Fruit fly (Drosophila melanogaster) whole organism, prepupa: Measurements from ENCODE around the gene CG33332.

Experiments
- Blimp-1 ChIP-seq: fragments of 200-800 bp; sonication (Bioruptor generic); optimal IDR thresholded peaks from 3 replicates; lab custom pipeline; 2017; ENCODE audit warnings: missing biosample characterization, missing genetic modification characterization, mild to moderate bottlenecking, moderate library complexity, missing genetic modification reagents
- CG10631 ChIP-seq: fragments of 200-800 bp; sonication (Bioruptor generic); optimal IDR thresholded peaks from 2 replicates; lab custom pipeline; 2016; ENCODE audit warnings: missing biosample characterization, missing genetic modification characterization
- CG10669 ChIP-seq: fragments of 200-800 bp; sonication (Bioruptor generic); optimal IDR thresholded peaks from 3 replicates; lab custom pipeline; 2018; ENCODE audit warnings: missing biosample characterization, mild to moderate bottlenecking, missing genetic modification characterization, moderate library complexity
- CG11294 ChIP-seq: fragments of 200-800 bp; sonication (Bioruptor generic); IDR thresholded peaks from 2 replicates; pipeline ENCODE4 v1.3.6; 2022; ENCODE audit warnings: missing biosample characterization, missing genetic modification characterization
- CG11762 ChIP-seq: fragments of 200-800 bp; sonication (Bioruptor generic); optimal IDR thresholded peaks from 3 replicates; lab custom pipeline; 2016; ENCODE audit warnings: missing biosample characterization, missing genetic modification characterization; ENCODE audit not compliant: insufficient read depth
- CG15336 ChIP-seq: fragments of 200-800 bp; sonication (Bioruptor generic); IDR thresholded peaks from 2 replicates; pipeline ENCODE4 v1.3.6; 2022; ENCODE audit warnings: missing biosample characterization, missing genetic modification characterization
- CG4318 ChIP-seq: fragments of 200-800 bp; sonication (Bioruptor generic); optimal IDR thresholded peaks from 3 replicates; lab custom pipeline; 2017; ENCODE audit warnings: missing biosample characterization, mild to moderate bottlenecking, missing genetic modification characterization
- CG6276 ChIP-seq: fragments of 200-800 bp; sonication (Bioruptor generic); optimal IDR thresholded peaks from 2 replicates; lab custom pipeline; 2017; ENCODE audit warnings: missing biosample characterization, mild to moderate bottlenecking, missing genetic modification characterization
- CG6792 ChIP-seq: fragments of 200-800 bp; sonication (Bioruptor generic); optimal IDR thresholded peaks from 3 replicates; lab custom pipeline; 2016; ENCODE audit warnings: missing biosample characterization, missing genetic modification characterization
- CG6808 ChIP-seq: fragments of 200-800 bp; sonication (Bioruptor generic); optimal IDR thresholded peaks from 3 replicates; lab custom pipeline; 2017; ENCODE audit warnings: missing biosample characterization, missing genetic modification characterization, mild to moderate bottlenecking, moderate library complexity, missing genetic modification reagents
- CG8319 ChIP-seq: fragments of 200-800 bp; sonication (Bioruptor generic); optimal IDR thresholded peaks from 3 replicates; lab custom pipeline; 2016; ENCODE audit warnings: missing biosample characterization, missing genetic modification characterization
- CG8632 ChIP-seq: fragments of 200-800 bp; sonication (Bioruptor generic); optimal IDR thresholded peaks from 3 replicates; lab custom pipeline; 2016; ENCODE audit warnings: missing biosample characterization, missing genetic modification characterization
- Eip75B ChIP-seq: fragments of 200-800 bp; sonication (Bioruptor generic); optimal IDR thresholded peaks from 3 replicates; lab custom pipeline; 2016; ENCODE audit warnings: missing biosample characterization, missing genetic modification characterization
- Eip78C ChIP-seq: fragments of 200-800 bp; sonication (Bioruptor generic); peaks from one replicate; lab custom pipeline; 2016; ENCODE audit warnings: missing biosample characterization, missing genetic modification characterization
- Ets96B ChIP-seq: fragments of 200-800 bp; optimal IDR thresholded peaks from 2 replicates; lab custom pipeline; 2019; ENCODE audit warnings: missing biosample characterization, mild to moderate bottlenecking, missing genetic modification characterization, moderate library complexity
- Hr38 ChIP-seq: sonication (Bioruptor generic); optimal IDR thresholded peaks from 2 replicates; lab custom pipeline; 2016; ENCODE audit warnings: missing biosample characterization, missing genetic modification characterization
- Hr39 ChIP-seq: fragments of 200-800 bp; sonication (Bioruptor generic); optimal IDR thresholded peaks from 2 replicates; lab custom pipeline; 2016; ENCODE audit warnings: missing biosample characterization, missing genetic modification characterization
- Hr4 ChIP-seq: fragments of 200-800 bp; sonication (Bioruptor generic); optimal IDR thresholded peaks from 3 replicates; lab custom pipeline; 2016; ENCODE audit warnings: missing biosample characterization, missing genetic modification characterization
- Lpt ChIP-seq: fragments of 200-800 bp; sonication (Bioruptor generic); optimal IDR thresholded peaks from 3 replicates; lab custom pipeline; 2016; ENCODE audit warnings: missing biosample characterization, missing genetic modification characterization
- Met ChIP-seq: fragments of 200-800 bp; sonication (Bioruptor generic); optimal IDR thresholded peaks from 3 replicates; lab custom pipeline; 2016; ENCODE audit warnings: missing biosample characterization, missing genetic modification characterization
- Sox14 ChIP-seq: fragments of 200-800 bp; sonication (Bioruptor generic); optimal IDR thresholded peaks from 3 replicates; lab custom pipeline; 2016; ENCODE audit warnings: missing biosample characterization, missing genetic modification characterization
- Sox15 ChIP-seq: fragments of 200-800 bp; sonication (Bioruptor generic); optimal IDR thresholded peaks from 3 replicates; lab custom pipeline; 2016; ENCODE audit warnings: missing biosample characterization, missing genetic modification characterization
- achi ChIP-seq: fragments of 200-800 bp; sonication (Bioruptor generic); optimal IDR thresholded peaks from 3 replicates; lab custom pipeline; 2016; ENCODE audit warnings: missing biosample characterization, missing genetic modification characterization
- acj6 ChIP-seq: fragments of 200-800 bp; sonication (Bioruptor generic); optimal IDR thresholded peaks from 3 replicates; lab custom pipeline; 2016; ENCODE audit warnings: missing biosample characterization, missing genetic modification characterization
- eg ChIP-seq: fragments of 200-800 bp; sonication (Bioruptor generic); IDR thresholded peaks from 3 replicates; pipeline ENCODE4 v1.3.6; 2022; ENCODE audit warnings: missing biosample characterization, missing genetic modification characterization
- esn ChIP-seq: fragments of 200-800 bp; sonication (Bioruptor generic); optimal IDR thresholded peaks from 2 replicates; lab custom pipeline; 2016; ENCODE audit warnings: missing biosample characterization, mild to moderate bottlenecking, missing genetic modification characterization, moderate library complexity
- fd59A ChIP-seq: fragments of 200-800 bp; sonication (Bioruptor generic); optimal IDR thresholded peaks from 2 replicates; lab custom pipeline; 2017; ENCODE audit warnings: missing biosample characterization, mild to moderate bottlenecking, missing genetic modification characterization, missing genetic modification reagents
- lz ChIP-seq: fragments of 200-800 bp; sonication (Bioruptor generic); optimal IDR thresholded peaks from 3 replicates; lab custom pipeline; 2016; ENCODE audit warnings: missing biosample characterization, missing genetic modification characterization
- ss ChIP-seq, 2 experiments: fragments of 200-800 bp; sonication (Bioruptor generic); optimal IDR thresholded peaks; 2 replicates in 1 of 2; 3 replicates in 1 of 2; lab custom pipeline; 2017 to 2018; ENCODE audit warnings: mild to moderate bottlenecking in 2 of 2, missing biosample characterization in 2 of 2, missing genetic modification characterization in 2 of 2, moderate library complexity in 1 of 2
- svp ChIP-seq: fragments of 200-800 bp; sonication (Bioruptor generic); peaks from one replicate; lab custom pipeline; 2016; ENCODE audit warnings: missing biosample characterization, missing genetic modification characterization
- topi ChIP-seq: fragments of 200-800 bp; sonication (Bioruptor generic); optimal IDR thresholded peaks from 3 replicates; lab custom pipeline; 2016; ENCODE audit warnings: missing biosample characterization, missing genetic modification characterization

The CG33332 gene

DNA sequence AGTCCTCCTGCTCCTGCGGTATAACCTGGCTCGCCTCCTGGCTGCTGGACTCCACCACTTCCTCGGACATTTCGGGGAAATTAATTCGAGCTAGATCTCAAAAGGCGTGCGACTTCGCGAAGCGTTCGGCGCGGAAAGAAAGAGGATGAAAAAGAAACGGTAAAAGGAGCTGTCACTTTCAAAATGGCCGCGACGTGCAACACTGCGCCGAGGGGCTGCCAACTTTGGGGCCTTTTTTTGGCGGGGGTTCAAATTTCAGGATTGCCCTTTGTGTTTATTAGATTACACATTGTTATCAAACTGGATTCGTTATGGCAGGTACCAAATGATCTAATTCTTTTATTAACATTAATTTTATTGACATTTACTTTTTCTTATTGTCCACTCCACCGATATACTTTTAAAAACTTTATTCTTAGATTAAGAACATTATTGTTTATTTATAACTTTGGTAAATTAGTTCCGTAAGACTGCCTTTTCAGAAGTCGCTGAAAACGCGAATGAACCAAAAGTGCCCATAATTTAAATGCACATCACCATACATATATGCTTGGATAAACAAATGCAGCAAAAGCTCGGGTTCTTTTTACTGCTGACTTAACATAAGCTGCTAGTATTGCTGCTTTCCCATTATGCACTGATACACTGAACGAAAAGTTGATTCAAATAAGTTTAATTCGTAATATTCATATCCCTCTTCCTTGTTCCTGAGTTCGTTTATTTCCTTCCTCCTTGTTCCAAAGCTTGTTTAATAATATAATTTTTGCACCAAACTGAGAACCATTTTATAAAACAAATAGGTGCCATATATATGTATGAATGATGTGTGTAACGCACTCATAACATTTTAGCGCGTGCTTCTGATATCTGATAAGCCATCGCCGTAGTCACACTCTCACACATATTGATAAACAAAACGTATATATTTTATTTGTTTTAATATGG, 15.4 kb downstream of the CG33332 start, which contains the start of gene RpS5b (continued):
- no peak for TF ChIP-seq CG6792 (GFP tag; lab: Kevin White, UChicago)
- no peak for TF ChIP-seq CG11762 (GFP tag; lab: Kevin White, UChicago)
- TF ChIP-seq Hr39 (GFP tag; lab: Kevin White, UChicago) = no peak
- peak; percentile 61 for TF ChIP-seq Blimp-1
- no peak for TF ChIP-seq CG8632 (GFP tag; lab: Kevin White, UChicago)
- no peak for TF ChIP-seq Hr38
- no peak for TF ChIP-seq CG11294 (GFP tag; lab: Robert Waterston, UW)
- TF ChIP-seq Met = peak; percentile 28
- TF ChIP-seq achi (GFP tag; lab: Kevin White, UChicago) = peak; percentile 98
- no peak for TF ChIP-seq CG6276 (GFP tag; lab: Kevin White, UChicago)

DNA sequence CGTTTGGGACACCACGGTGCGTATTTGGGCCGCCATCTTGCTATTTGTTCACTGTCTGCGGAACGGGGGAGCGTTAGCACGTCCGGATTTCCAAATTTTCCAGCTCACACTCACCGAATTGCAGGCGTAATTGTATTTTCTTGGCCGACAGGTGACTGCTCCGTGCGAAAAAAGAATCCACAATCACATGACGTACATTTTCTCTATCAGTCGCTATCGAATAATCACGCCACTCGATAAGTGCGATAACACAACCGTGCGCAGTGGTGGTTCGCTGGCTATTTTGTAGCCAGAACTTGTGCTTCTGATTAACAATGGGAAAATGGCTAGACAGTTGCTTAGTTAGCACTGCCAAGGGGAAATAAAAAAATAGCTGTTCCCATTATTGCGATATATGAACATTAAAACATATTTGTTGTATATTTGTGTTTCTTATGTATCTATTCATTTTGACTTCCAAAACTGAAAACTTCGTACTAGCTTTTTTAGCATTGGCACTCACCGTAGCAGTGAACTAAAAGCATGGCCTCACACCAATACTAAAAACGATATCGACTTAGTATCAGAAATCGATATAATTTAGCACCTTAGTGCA, 17.7 kb downstream of the CG33332 start, which contains the start of gene VhaPPA1-1:
Gene VhaPPA1-1, minus strand, starts transcription at position 225 of the 595 bp plus-strand sequence.
- TF ChIP-seq Eip75B (GFP tag; lab: Kevin White, UChicago) (peak; percentile 12), Sox14 (peak; percentile 59), CG10631 (no peak), lz (GFP tag; lab: Kevin White, UChicago) (peak; percentile 18), esn (peak; percentile 8), topi (GFP tag; lab: Kevin White, UChicago) (peak; percentile 19), svp (GFP tag; lab: Kevin White, UChicago) (peak; percentile 68), Eip78C (GFP tag; lab: Kevin White, UChicago) (peak; percentile 39), CG8632 (GFP tag; lab: Kevin White, UChicago) (no peak), CG6276 (GFP tag; lab: Kevin White, UChicago) (no peak), CG15336 (GFP tag; lab: Robert Waterston, UW) (0 out of 2 replicates have a peak, but pooled peaks have one; percentile 40)

DNA sequence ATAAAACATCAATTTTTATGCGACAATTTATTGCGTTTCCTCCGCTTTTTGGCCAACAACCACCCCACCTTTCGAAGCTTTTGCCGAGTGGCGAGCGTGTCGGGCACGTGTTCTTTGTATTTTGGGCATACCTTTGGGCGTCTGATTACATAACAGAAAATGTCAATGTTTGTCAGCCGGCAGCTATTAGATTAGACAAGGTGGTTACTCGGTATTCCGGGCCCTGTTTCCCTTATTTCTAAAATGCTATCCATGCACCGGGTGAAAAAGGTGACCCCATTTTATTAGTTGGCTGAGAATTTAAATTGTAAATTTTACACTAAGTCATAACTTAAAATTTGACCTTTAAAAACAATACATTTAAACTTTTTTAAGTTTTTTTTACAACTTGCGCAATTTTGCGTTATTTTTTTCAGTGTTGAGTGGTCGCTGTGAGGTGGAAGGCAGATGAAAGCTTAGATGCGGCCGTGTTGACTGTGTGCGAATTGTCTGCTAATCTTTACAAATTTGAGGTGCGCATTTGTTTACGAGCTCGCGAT, 26.3 kb downstream of the CG33332 start:
- no peak for TF ChIP-seq Met
- no peak for TF ChIP-seq fd59A (GFP tag; lab: Kevin White, UChicago)
- TF ChIP-seq CG6808 (GFP tag; lab: Kevin White, UChicago) = no peak
- TF ChIP-seq acj6 = no peak
- TF ChIP-seq CG10669 (GFP tag; lab: Kevin White, UChicago) = no peak
- TF ChIP-seq Ets96B (tag; lab: Kevin White, UChicago) = no peak
- TF ChIP-seq Eip75B (GFP tag; lab: Kevin White, UChicago) = no peak
- no peak for TF ChIP-seq esn
- TF ChIP-seq CG11762 (GFP tag; lab: Kevin White, UChicago) = no peak
- TF ChIP-seq Hr4 (GFP tag; lab: Kevin White, UChicago) = no peak
- no peak for TF ChIP-seq lz (GFP tag; lab: Kevin White, UChicago)
- TF ChIP-seq Lpt (GFP tag; lab: Kevin White, UChicago) = no peak
- TF ChIP-seq achi (GFP tag; lab: Kevin White, UChicago) = no peak
- no peak for TF ChIP-seq CG8319 (GFP tag; lab: Kevin White, UChicago)
- no peak for TF ChIP-seq eg
- no peak for TF ChIP-seq CG4318 (GFP tag; lab: Kevin White, UChicago)
- TF ChIP-seq Sox15 (GFP tag; lab: Kevin White, UChicago) = no peak
- TF ChIP-seq ss (GFP tag; optimal IDR thresholded peaks at IDR 0.05; lab: Kevin White, UChicago) = no peak
